Worm (Caenorhabditis elegans) whole organism, L3 larva: ENCODE measurements around the gene pmpl-1.
A peak's percentile ranks its signal among the peaks of the same experiment; 100 is the strongest.

Experiments used
- R02D3.7 ChIP-seq: fragments of 150-350 bp; optimal IDR thresholded peaks from 2 replicates; lab custom pipeline; 2014; ENCODE audit warnings: missing biosample characterization, missing genetic modification characterization
- aly-2 ChIP-seq: fragments of 150-350 bp; optimal IDR thresholded peaks from 2 replicates; lab custom pipeline; 2014; ENCODE audit warnings: missing biosample characterization, missing genetic modification characterization
- ama-1 ChIP-seq: fragments of 150-350 bp; optimal IDR thresholded peaks from 2 replicates; lab custom pipeline; 2018
- ceh-9 ChIP-seq: sonication (generic microtip); optimal IDR thresholded peaks from 2 replicates; lab custom pipeline; 2018; ENCODE audit warnings: missing biosample characterization, missing genetic modification characterization
- daf-12 ChIP-seq: fragments of 150-350 bp; optimal IDR thresholded peaks from 2 replicates; lab custom pipeline; 2014; ENCODE audit warnings: missing biosample characterization, missing genetic modification reagents, missing genetic modification characterization
- egl-27 ChIP-seq: sonication (generic microtip); optimal IDR thresholded peaks from 4 replicates; lab custom pipeline; 2017; ENCODE audit warnings: missing biosample characterization, missing genetic modification reagents, missing genetic modification characterization
- elt-1 ChIP-seq: fragments of 150-350 bp; optimal IDR thresholded peaks from 2 replicates; lab custom pipeline; 2014; ENCODE audit warnings: missing biosample characterization, missing genetic modification characterization
- elt-2 ChIP-seq: sonication (generic microtip); optimal IDR thresholded peaks from 2 replicates; lab custom pipeline; 2016; ENCODE audit warnings: missing genetic modification reagents, mild to moderate bottlenecking, missing genetic modification characterization, missing compliant biosample characterization
- elt-3 ChIP-seq, 3 experiments: fragments of 150-350 bp in 1 of 3; sonication (generic microtip) in 2 of 3; optimal IDR thresholded peaks; 2 replicates in 2 of 3; 4 replicates in 1 of 3; lab custom pipeline; 2014 to 2017; ENCODE audit warnings: missing biosample characterization in 3 of 3, missing genetic modification characterization in 3 of 3
- eor-1 ChIP-seq, 2 experiments: fragments of 150-350 bp; optimal IDR thresholded peaks; 2 replicates each; lab custom pipeline; 2014 to 2018; ENCODE audit warnings: missing biosample characterization in 2 of 2, missing genetic modification characterization in 2 of 2
- fkh-10 ChIP-seq: sonication (generic microtip); optimal IDR thresholded peaks from 2 replicates; lab custom pipeline; 2017; ENCODE audit warnings: missing biosample characterization, missing genetic modification reagents, missing genetic modification characterization
- fos-1 ChIP-seq: fragments of 150-350 bp; optimal IDR thresholded peaks from 2 replicates; lab custom pipeline; 2014; ENCODE audit warnings: missing biosample characterization, missing genetic modification characterization
- hmg-11 ChIP-seq: sonication (generic microtip); optimal IDR thresholded peaks from 2 replicates; lab custom pipeline; 2016; ENCODE audit warnings: missing genetic modification characterization, missing compliant biosample characterization
- jun-1 ChIP-seq: fragments of 150-350 bp; optimal IDR thresholded peaks from 2 replicates; lab custom pipeline; 2014; ENCODE audit warnings: missing biosample characterization, missing genetic modification reagents, missing genetic modification characterization
- lin-39 ChIP-seq: fragments of 150-350 bp; optimal IDR thresholded peaks from 2 replicates; lab custom pipeline; 2018; ENCODE audit warnings: missing biosample characterization, missing genetic modification reagents, missing genetic modification characterization
- lsy-12 ChIP-seq: sonication (generic microtip); optimal IDR thresholded peaks from 2 replicates; lab custom pipeline; 2016; ENCODE audit warnings: mild to moderate bottlenecking, missing genetic modification characterization, missing compliant biosample characterization
- nfya-1 ChIP-seq: sonication (generic microtip); optimal IDR thresholded peaks from 2 replicates; lab custom pipeline; 2017; ENCODE audit warnings: missing genetic modification characterization, mild to moderate bottlenecking, missing compliant biosample characterization, antibody characterized with exemption, moderate library complexity; ENCODE audit not compliant: insufficient read depth
- nhr-23 ChIP-seq: fragments of 150-350 bp; optimal IDR thresholded peaks from 2 replicates; lab custom pipeline; 2014; ENCODE audit warnings: missing biosample characterization, missing genetic modification reagents, missing genetic modification characterization
- nhr-25 ChIP-seq: sonication (generic microtip); optimal IDR thresholded peaks from 2 replicates; lab custom pipeline; 2017; ENCODE audit warnings: missing biosample characterization, missing genetic modification characterization
- nhr-43 ChIP-seq: sonication (generic microtip); optimal IDR thresholded peaks from 2 replicates; lab custom pipeline; 2016; ENCODE audit warnings: mild to moderate bottlenecking, missing genetic modification characterization, missing compliant biosample characterization; ENCODE audit not compliant: poor library complexity, severe bottlenecking
- nhr-76 ChIP-seq: fragments of 150-350 bp; sonication (generic microtip); optimal IDR thresholded peaks from 5 replicates; lab custom pipeline; 2014; ENCODE audit warnings: missing biosample characterization, missing genetic modification characterization
- pha-4 ChIP-seq: fragments of 150-350 bp; optimal IDR thresholded peaks from 2 replicates; lab custom pipeline; 2014; ENCODE audit warnings: missing biosample characterization, missing genetic modification reagents, missing genetic modification characterization
- pqm-1 ChIP-seq: fragments of 150-350 bp; optimal IDR thresholded peaks from 2 replicates; lab custom pipeline; 2017; ENCODE audit warnings: missing biosample characterization, missing genetic modification characterization, inconsistent platforms
- skn-1 ChIP-seq: fragments of 150-350 bp; optimal IDR thresholded peaks from 2 replicates; lab custom pipeline; 2014; ENCODE audit warnings: missing biosample characterization, missing genetic modification characterization

pmpl-1 gene

ce11 chrX:3827311-3827710 lies 39.5 kb downstream of the pmpl-1 start:
- TF ChIP-seq fkh-10 (GFP tag; lab: Kevin White, UChicago) (peak; percentile 59), R02D3.7 (tag; lab: Kevin White, UChicago) (no peak), hmg-11 (tag; lab: Kevin White, UChicago) (peak; percentile 23), nfya-1 (tag; lab: Kevin White, UChicago) (no peak)

ce11 chrX:3828598-3829204 lies 40.9 kb downstream of the pmpl-1 start:
- no peak for TF ChIP-seq nhr-23
- TF ChIP-seq lin-39 = peak; percentile 33
- TF ChIP-seq, all 47 proteins: peak for 1

- peak; percentile 98 for TF ChIP-seq elt-2 (tag; lab: Kevin White, UChicago)
- TF ChIP-seq jun-1 (tag; lab: Kevin White, UChicago) = peak; percentile 81
- no peak for TF ChIP-seq lin-39
- TF ChIP-seq skn-1 (tag; lab: Kevin White, UChicago) = peak; percentile 39
- TF ChIP-seq pha-4 (tag; lab: Kevin White, UChicago) = peak; percentile 83
- peak; percentile 98 for TF ChIP-seq pqm-1
- no peak for TF ChIP-seq nhr-76 (tag; lab: Kevin White, UChicago)
- TF ChIP-seq aly-2 (tag; lab: Kevin White, UChicago) = no peak
- TF ChIP-seq egl-27 (tag; lab: Kevin White, UChicago) = peak; percentile 37
These were observed 41.8 kb downstream of the pmpl-1 start for ce11 chrX:3829605-3830004.

ce11 chrX:3830872-3831271 lies 43.0 kb downstream of the pmpl-1 start:
- TF ChIP-seq ceh-9 (no peak), elt-2 (tag; lab: Kevin White, UChicago) (peak; percentile 14), pha-4 (tag; lab: Kevin White, UChicago) (peak; percentile 45), fos-1 (tag; lab: Kevin White, UChicago) (no peak), eor-1 (tag; optimal IDR thresholded peaks at IDR 0.05; lab: Kevin White, UChicago) (no peak)

- no peak for TF ChIP-seq skn-1 (tag; lab: Kevin White, UChicago)
- TF ChIP-seq pqm-1 = peak; percentile 56
- peak; percentile 67 for TF ChIP-seq pha-4 (tag; lab: Kevin White, UChicago)
- TF ChIP-seq jun-1 (tag; lab: Kevin White, UChicago) = peak; percentile 3
- peak; percentile 39 for TF ChIP-seq nhr-25 (tag; lab: Kevin White, UChicago)
- peak; percentile 4 for TF ChIP-seq nhr-43
- no peak for TF ChIP-seq aly-2 (tag; lab: Kevin White, UChicago)
- peak; percentile 39 for TF ChIP-seq nfya-1 (tag; lab: Kevin White, UChicago)
- TF ChIP-seq egl-27 (tag; lab: Kevin White, UChicago) = peak; percentile 56
- peak; percentile 93 for TF ChIP-seq elt-2 (tag; lab: Kevin White, UChicago)
- no peak for TF ChIP-seq elt-3 (tag; optimal IDR thresholded peaks at IDR 0.05; lab: Kevin White, UChicago)
- TF ChIP-seq lsy-12 (tag; lab: Kevin White, UChicago) = peak; percentile 6
- peak; percentile 43 for TF ChIP-seq ama-1
- TF ChIP-seq, all 47 proteins: peak for 10
These were observed 44.3 kb downstream of the pmpl-1 start for ce11 chrX:3832059-3832641.

ce11 chrX:3833964-3834840 lies 46.4 kb downstream of the pmpl-1 start:
- TF ChIP-seq pha-4 (tag; lab: Kevin White, UChicago) = peak; percentile 84
- TF ChIP-seq pqm-1 = no peak
- TF ChIP-seq elt-1 (tag; lab: Kevin White, UChicago) = no peak

ce11 chrX:3835632-3836031 lies 47.8 kb downstream of the pmpl-1 start:
- peak; percentile 1 for TF ChIP-seq pha-4 (tag; lab: Kevin White, UChicago)
- TF ChIP-seq nhr-25 (tag; lab: Kevin White, UChicago) = peak; percentile 90
- TF ChIP-seq daf-12 (tag; lab: Kevin White, UChicago) = no peak
